Fruit fly (Drosophila melanogaster) whole organism, wandering third instar larva: ENCODE measurements around the gene cue.

Experiments used
- Abd-B ChIP-seq: fragments of >200 bp; optimal IDR thresholded peaks from 2 replicates; lab custom pipeline; 2017; ENCODE audit warnings: missing biosample characterization, missing genetic modification characterization
- CG32264 ChIP-seq: fragments of 200-800 bp; sonication (Bioruptor generic); optimal IDR thresholded peaks from 2 replicates; lab custom pipeline; 2016; ENCODE audit warnings: missing biosample characterization, missing genetic modification characterization
- CG9705 ChIP-seq: fragments of 200-800 bp; sonication (Bioruptor generic); optimal IDR thresholded peaks from 2 replicates; lab custom pipeline; 2018; ENCODE audit warnings: missing biosample characterization, mild to moderate bottlenecking, missing genetic modification characterization
- CrebA ChIP-seq: fragments of 200-800 bp; sonication (Bioruptor generic); optimal IDR thresholded peaks from 2 replicates; lab custom pipeline; 2016; ENCODE audit warnings: missing biosample characterization, mild to moderate bottlenecking, missing genetic modification characterization, borderline replicate concordance
- GATAd ChIP-seq: sonication (Bioruptor generic); optimal IDR thresholded peaks from 2 replicates; lab custom pipeline; 2016; ENCODE audit warnings: missing biosample characterization, missing genetic modification characterization
- HLH106 ChIP-seq: fragments of 200-800 bp; optimal IDR thresholded peaks from 3 replicates; lab custom pipeline; 2019; ENCODE audit warnings: missing biosample characterization, mild to moderate bottlenecking, missing genetic modification characterization, moderate library complexity
- Hnf4 ChIP-seq: fragments of 200-800 bp; sonication (Bioruptor generic); optimal IDR thresholded peaks from 2 replicates; lab custom pipeline; 2016; ENCODE audit warnings: missing biosample characterization, mild to moderate bottlenecking, missing genetic modification characterization
- Hr78 ChIP-seq: fragments of >200 bp; optimal IDR thresholded peaks from 2 replicates; lab custom pipeline; 2017; ENCODE audit warnings: missing biosample characterization, missing genetic modification characterization
- Hr83 ChIP-seq: fragments of 200-300 bp; sonication (Bioruptor generic); optimal IDR thresholded peaks from 2 replicates; lab custom pipeline; 2016; ENCODE audit warnings: missing biosample characterization, mild to moderate bottlenecking, missing genetic modification characterization, moderate library complexity; ENCODE audit not compliant: poor library complexity, severe bottlenecking
- Jra ChIP-seq: sonication (Bioruptor generic); optimal IDR thresholded peaks from 2 replicates; lab custom pipeline; 2016; ENCODE audit warnings: missing biosample characterization, missing genetic modification characterization
- Mio ChIP-seq: sonication (Bioruptor generic); optimal IDR thresholded peaks from 2 replicates; lab custom pipeline; 2016; ENCODE audit warnings: missing biosample characterization, missing genetic modification characterization
- N ChIP-seq: fragments of >200 bp; optimal IDR thresholded peaks from 2 replicates; lab custom pipeline; 2018; ENCODE audit warnings: missing biosample characterization, missing external identifiers, missing genetic modification characterization
- OdsH ChIP-seq: fragments of 200-800 bp; sonication (Bioruptor generic); optimal IDR thresholded peaks from 2 replicates; lab custom pipeline; 2016; ENCODE audit warnings: missing biosample characterization, mild to moderate bottlenecking, missing genetic modification characterization
- Rel ChIP-seq, 2 experiments: fragments of 200-800 bp; sonication (Bioruptor generic) in 1 of 2; optimal IDR thresholded peaks; 2 replicates in 1 of 2; 3 replicates in 1 of 2; lab custom pipeline; 2016 to 2019; ENCODE audit warnings: mild to moderate bottlenecking in 2 of 2, missing biosample characterization in 2 of 2, missing genetic modification characterization in 2 of 2, moderate library complexity in 1 of 2
- Sp1 ChIP-seq: fragments of 200-800 bp; sonication (Bioruptor generic); optimal IDR thresholded peaks from 3 replicates; lab custom pipeline; 2019; ENCODE audit warnings: missing biosample characterization, mild to moderate bottlenecking, missing genetic modification characterization, moderate library complexity
- Vsx2 ChIP-seq: fragments of 200-300, 225-300 bp; sonication (Bioruptor generic); optimal IDR thresholded peaks from 2 replicates; lab custom pipeline; 2018; ENCODE audit warnings: missing biosample characterization, missing genetic modification characterization; ENCODE audit not compliant: partially characterized antibody
- br ChIP-seq: fragments of 200-800 bp; sonication (Bioruptor generic); optimal IDR thresholded peaks from 2 replicates; lab custom pipeline; 2016; ENCODE audit warnings: missing biosample characterization, missing genetic modification characterization
- brk ChIP-seq: fragments of 200-800 bp; sonication (Bioruptor generic); optimal IDR thresholded peaks from 2 replicates; lab custom pipeline; 2016; ENCODE audit warnings: missing biosample characterization, mild to moderate bottlenecking, missing genetic modification characterization
- dl ChIP-seq, 2 experiments: fragments of 175-275, 200-275 bp in 1 of 2; fragments of 200-275 bp in 1 of 2; sonication (Bioruptor generic); optimal IDR thresholded peaks; lab custom pipeline; 2018; ENCODE audit warnings: mild to moderate bottlenecking in 2 of 2, missing biosample characterization in 2 of 2, missing genetic modification characterization in 2 of 2, moderate library complexity in 2 of 2; ENCODE audit not compliant: partially characterized antibody in 2 of 2, insufficient read depth in 1 of 2
- dmrt93B ChIP-seq: fragments of 200-800 bp; sonication (Bioruptor generic); optimal IDR thresholded peaks from 2 replicates; lab custom pipeline; 2018; ENCODE audit warnings: missing biosample characterization, mild to moderate bottlenecking, missing genetic modification characterization
- dsf ChIP-seq: sonication (Bioruptor generic); optimal IDR thresholded peaks from 2 replicates; lab custom pipeline; 2016; ENCODE audit warnings: missing biosample characterization, missing genetic modification characterization, borderline replicate concordance
- ey ChIP-seq: fragments of 200-800 bp; sonication (Bioruptor generic); optimal IDR thresholded peaks from 2 replicates; lab custom pipeline; 2016; ENCODE audit warnings: missing biosample characterization, missing genetic modification characterization
- foxo ChIP-seq, 2 experiments: fragments of 200-800 bp; sonication (Bioruptor generic); optimal IDR thresholded peaks; 2 replicates in 1 of 2; 3 replicates in 1 of 2; lab custom pipeline; 2016 to 2017; ENCODE audit warnings: missing biosample characterization in 2 of 2, missing genetic modification characterization in 2 of 2
- fru ChIP-seq: fragments of 200-800 bp; sonication (Bioruptor generic); optimal IDR thresholded peaks from 3 replicates; lab custom pipeline; 2016; ENCODE audit warnings: missing biosample characterization, mild to moderate bottlenecking, missing genetic modification characterization
- h ChIP-seq: fragments of 200-800 bp; sonication (Bioruptor generic); optimal IDR thresholded peaks from 3 replicates; lab custom pipeline; 2016; ENCODE audit warnings: missing biosample characterization, mild to moderate bottlenecking, missing genetic modification characterization
- jim ChIP-seq: fragments of 175-275, 200-325 bp; sonication (Bioruptor generic); optimal IDR thresholded peaks from 2 replicates; lab custom pipeline; 2016; ENCODE audit warnings: missing biosample characterization, mild to moderate bottlenecking, missing genetic modification characterization
- lola ChIP-seq: fragments of >200 bp; optimal IDR thresholded peaks from 2 replicates; lab custom pipeline; 2017; ENCODE audit warnings: missing biosample characterization, missing genetic modification characterization
- psq ChIP-seq: fragments of 200-800 bp; sonication (Bioruptor generic); optimal IDR thresholded peaks from 3 replicates; lab custom pipeline; 2017; ENCODE audit warnings: missing biosample characterization, mild to moderate bottlenecking, missing genetic modification characterization, moderate library complexity
- rgr ChIP-seq: fragments of 200-800 bp; sonication (Bioruptor generic); optimal IDR thresholded peaks from 3 replicates; lab custom pipeline; 2016; ENCODE audit warnings: missing biosample characterization, mild to moderate bottlenecking, missing genetic modification characterization
- sv ChIP-seq: fragments of 200-800 bp; sonication (Bioruptor generic); optimal IDR thresholded peaks from 3 replicates; lab custom pipeline; 2016; ENCODE audit warnings: missing biosample characterization, missing genetic modification characterization
- tai ChIP-seq: sonication (Bioruptor generic); optimal IDR thresholded peaks from 2 replicates; lab custom pipeline; 2016; ENCODE audit warnings: missing biosample characterization, missing genetic modification characterization
- woc ChIP-seq: sonication (Bioruptor generic); optimal IDR thresholded peaks from 2 replicates; lab custom pipeline; 2016; ENCODE audit warnings: missing biosample characterization, mild to moderate bottlenecking, missing genetic modification characterization

cue gene

DNA sequence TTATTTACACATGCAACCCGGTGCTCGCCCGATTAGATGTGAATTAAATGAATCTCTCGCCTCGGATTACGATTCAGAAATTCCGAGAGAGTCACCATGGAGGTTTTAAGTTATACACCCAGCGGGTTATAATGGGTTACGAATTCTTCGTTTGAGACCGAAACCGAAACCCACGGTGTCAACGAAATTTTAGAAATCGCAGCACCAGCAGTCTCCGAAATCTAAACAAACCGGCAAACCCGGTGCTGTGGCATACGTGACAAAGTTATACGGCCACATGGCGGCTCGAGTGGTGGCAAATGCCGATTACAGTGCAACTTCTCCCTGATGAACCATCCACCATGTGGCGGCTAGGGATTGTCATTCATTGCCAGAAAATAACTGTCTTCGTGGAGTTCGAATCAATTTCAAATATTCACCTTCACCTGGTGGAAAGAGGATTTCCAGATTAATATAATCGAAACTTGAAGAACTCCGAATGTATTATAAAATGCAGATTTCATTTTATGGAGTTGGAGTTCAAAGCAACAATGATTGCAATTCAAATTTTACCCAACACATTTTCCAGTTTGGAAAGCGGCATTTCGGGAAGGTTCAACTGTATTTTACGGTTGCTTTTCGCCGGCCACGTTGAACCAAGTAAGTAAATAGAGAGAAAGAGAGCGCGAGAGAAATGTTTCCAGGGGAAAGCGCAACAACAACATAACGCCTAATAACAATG lies 1.1 kb downstream of the cue start:
- TF ChIP-seq ey (peak; percentile 78), sv (peak; percentile 35), GATAd (no peak), Hnf4 (GFP tag; lab: Kevin White, UChicago) (peak; percentile 50), Jra (GFP tag; lab: Kevin White, UChicago) (no peak), dmrt93B (GFP tag; lab: Kevin White, UChicago) (peak; percentile 55), Sp1 (GFP tag; lab: Kevin White, UChicago) (peak; percentile 56), woc (peak; percentile 37), OdsH (GFP tag; lab: Kevin White, UChicago) (peak; percentile 70), N (GFP tag; lab: Kevin White, UChicago) (no peak), CrebA (GFP tag; lab: Kevin White, UChicago) (no peak), rgr (peak; percentile 71), Hr83 (no peak), CG9705 (peak; percentile 5), brk (no peak), fru (GFP tag; lab: Kevin White, UChicago) (peak; percentile 72), Vsx2 (GFP tag; lab: Kevin White, UChicago) (no peak), Mio (GFP tag; lab: Kevin White, UChicago) (no peak), foxo (GFP tag; optimal IDR thresholded peaks at IDR 0.05; lab: Kevin White, UChicago) (peak in 1 of 2 experiments; percentile 75), lola (GFP tag; lab: Kevin White, UChicago) (no peak), CG32264 (GFP tag; lab: Kevin White, UChicago) (no peak), Abd-B (GFP tag; lab: Kevin White, UChicago) (no peak), h (GFP tag; lab: Kevin White, UChicago) (no peak), HLH106 (tag; lab: Kevin White, UChicago) (peak; percentile 66), br (peak; percentile 46), jim (GFP tag; lab: Kevin White, UChicago) (no peak), psq (GFP tag; lab: Kevin White, UChicago) (peak; percentile 52), Rel (GFP tag; optimal IDR thresholded peaks at IDR 0.05; lab: Kevin White, UChicago) (no peak), Rel (tag; optimal IDR thresholded peaks at IDR 0.05; lab: Kevin White, UChicago) (no peak)

DNA sequence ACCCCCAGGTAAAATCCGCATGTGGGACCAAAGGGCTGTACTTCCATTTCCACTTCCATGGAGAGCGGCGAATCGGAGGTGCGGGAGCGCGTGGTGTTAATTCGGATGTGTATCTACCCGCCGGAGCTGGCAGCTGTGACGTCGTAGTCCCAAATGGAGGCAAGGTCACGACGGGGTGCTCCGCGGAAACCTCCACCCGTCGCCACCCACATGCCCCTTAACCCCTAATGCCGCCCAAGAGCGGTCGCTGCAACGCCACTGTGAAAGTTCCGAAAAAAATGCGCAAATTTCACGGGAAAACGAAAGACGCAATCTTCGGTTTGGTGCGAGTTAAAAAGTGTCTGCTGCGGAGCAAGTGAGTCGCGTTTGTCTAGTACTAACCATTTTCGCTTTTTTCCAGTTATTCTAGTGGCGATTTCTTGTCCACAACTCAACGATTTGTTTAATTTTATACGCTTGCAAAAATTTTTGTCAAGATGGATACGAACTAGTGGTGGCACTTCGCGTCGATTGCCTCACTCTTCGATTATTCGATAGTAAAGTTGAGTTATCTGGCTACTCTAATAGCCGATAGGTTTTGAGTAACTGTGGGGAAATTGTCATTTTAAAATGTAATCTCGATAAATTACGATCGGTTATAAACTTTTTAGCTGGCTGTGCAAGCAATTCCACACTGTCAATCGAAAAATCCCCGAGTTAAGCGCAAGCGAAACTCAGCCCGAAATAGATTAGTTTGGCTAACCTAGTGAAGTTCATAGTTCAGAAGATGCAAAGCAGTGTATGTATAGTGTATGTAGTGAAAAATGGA lies 14.8 kb downstream of the cue start, which contains the start of the genes hfp and Psa:
TSS of gene hfp (minus strand) at position 505 of the 808 bp plus-strand sequence.
TSS of gene Psa (plus strand) at position 758 of the 808 bp plus-strand sequence.
- no peak for TF ChIP-seq dl (GFP tag; optimal IDR thresholded peaks at IDR 0.05; lab: Kevin White, UChicago; ENCODE audit: insufficient read depth in 1 of 2, partially characterized antibody in 2 of 2)
- TF ChIP-seq tai (GFP tag; lab: Kevin White, UChicago), result no peak
- no peak for TF ChIP-seq Hr78 (GFP tag; lab: Kevin White, UChicago)
- no peak for TF ChIP-seq Mio (GFP tag; lab: Kevin White, UChicago)
- TF ChIP-seq Abd-B (GFP tag; lab: Kevin White, UChicago), result no peak
- TF ChIP-seq brk, result no peak
- no peak for TF ChIP-seq Rel (GFP tag; optimal IDR thresholded peaks at IDR 0.05; lab: Kevin White, UChicago)
- peak; percentile 96 for TF ChIP-seq Rel (tag; optimal IDR thresholded peaks at IDR 0.05; lab: Kevin White, UChicago)
- TF ChIP-seq Hr83, result no peak

DNA sequence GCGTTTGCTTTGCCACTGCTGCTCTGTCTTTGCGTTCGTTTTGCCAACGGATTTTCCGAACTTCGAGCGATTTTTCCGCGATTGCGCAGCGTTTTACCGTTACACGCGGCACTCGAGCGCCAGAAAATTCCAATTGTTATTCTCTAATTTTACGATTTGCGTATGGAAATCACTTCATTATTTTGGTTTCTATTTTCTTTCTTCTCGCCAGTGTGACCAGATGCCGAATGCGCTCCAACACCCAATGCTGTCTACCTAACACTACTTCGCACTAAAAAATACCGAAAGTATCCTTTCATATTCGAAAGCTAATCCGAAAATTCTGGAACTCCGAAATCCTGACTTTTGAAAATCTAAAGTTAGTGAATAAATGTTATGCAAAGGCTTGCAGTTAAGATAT lies 20.7 kb downstream of the cue start, which contains the start of gene CG12084:
TSS of gene CG12084 (minus strand) at position 236 of the 400 bp plus-strand sequence.
- TF ChIP-seq jim (GFP tag; lab: Kevin White, UChicago) (no peak), lola (GFP tag; lab: Kevin White, UChicago) (no peak), brk (no peak), Rel (GFP tag; optimal IDR thresholded peaks at IDR 0.05; lab: Kevin White, UChicago) (no peak), Rel (tag; optimal IDR thresholded peaks at IDR 0.05; lab: Kevin White, UChicago) (no peak), Mio (GFP tag; lab: Kevin White, UChicago) (no peak), Sp1 (GFP tag; lab: Kevin White, UChicago) (no peak), dsf (GFP tag; lab: Kevin White, UChicago) (no peak)
